Fruit fly (Drosophila melanogaster): ENCODE data around the gene CG13907.

- TF ChIP-seq CG4318 (GFP tag; optimal IDR thresholded peaks at IDR 0.05) (no peak), Sox102F (GFP tag; optimal IDR thresholded peaks at IDR 0.05) (no peak), dsx (GFP tag; optimal IDR thresholded peaks at IDR 0.05; ENCODE audit: poor library complexity, severe bottlenecking) (no peak), CG10669 (GFP tag; optimal IDR thresholded peaks at IDR 0.05) (no peak)
Measured at dm6 chr3L:843626-844025, 38.2 kb downstream of the CG13907 start, which contains the start of gene Cep290.
